Worm (Caenorhabditis elegans) whole organism, L4 larva: Measurements from ENCODE around the gene fipr-10.

Experiments used
- F26F4.8 ChIP-seq: fragments of 200-800 bp; sonication (Bioruptor generic); conservative IDR thresholded peaks from 2 replicates; pipeline ENCODE4 v1.3.6; 2022; ENCODE audit warnings: missing genetic modification characterization, missing compliant biosample characterization
- F37D6.2 ChIP-seq: sonication (generic microtip); optimal IDR thresholded peaks from 2 replicates; lab custom pipeline; 2016; ENCODE audit warnings: mild to moderate bottlenecking, missing genetic modification characterization, missing compliant biosample characterization
- T26A8.4 ChIP-seq: fragments of 200-800 bp; sonication (Bioruptor generic); IDR thresholded peaks from 2 replicates; pipeline ENCODE4 v1.3.6; 2022; ENCODE audit warnings: missing genetic modification characterization, missing compliant biosample characterization
- Y5F2A.4 ChIP-seq: fragments of 200-800 bp; sonication (Bioruptor generic); optimal IDR thresholded peaks from 2 replicates; lab custom pipeline; 2018; ENCODE audit warnings: mild to moderate bottlenecking, missing genetic modification characterization, missing compliant biosample characterization
- ama-1 ChIP-seq: fragments of 150-350 bp; optimal IDR thresholded peaks from 2 replicates; lab custom pipeline; 2014; ENCODE audit warnings: inconsistent platforms, mixed read lengths
- arid-1 ChIP-seq: fragments of 200-800 bp; sonication (Bioruptor generic); conservative IDR thresholded peaks from 2 replicates; pipeline ENCODE4 v1.3.6; 2022; ENCODE audit warnings: missing genetic modification reagents, missing genetic modification characterization, missing compliant biosample characterization
- ceh-20 ChIP-seq: fragments of 200-800 bp; sonication (Bioruptor generic); IDR thresholded peaks from 2 replicates; pipeline ENCODE4 v1.3.6; 2022; ENCODE audit warnings: missing genetic modification reagents, missing genetic modification characterization, missing compliant biosample characterization
- ceh-28 ChIP-seq: fragments of 150-350 bp; optimal IDR thresholded peaks from 2 replicates; lab custom pipeline; 2014; ENCODE audit warnings: missing biosample characterization, missing genetic modification reagents, missing genetic modification characterization
- ceh-44 ChIP-seq: fragments of 200-800 bp; sonication (Bioruptor generic); IDR thresholded peaks from 2 replicates; pipeline ENCODE4 v1.3.6; 2022; ENCODE audit warnings: missing genetic modification reagents, missing genetic modification characterization, missing compliant biosample characterization
- daf-19 ChIP-seq: fragments of 200-800 bp; sonication (Bioruptor generic); conservative IDR thresholded peaks from 2 replicates; pipeline ENCODE4 v1.3.6; 2022; ENCODE audit warnings: missing genetic modification characterization, missing compliant biosample characterization
- dmd-8 ChIP-seq: fragments of 200-800 bp; sonication (Bioruptor generic); IDR thresholded peaks from 2 replicates; pipeline ENCODE4 v1.3.6; 2022; ENCODE audit warnings: missing genetic modification characterization, missing compliant biosample characterization
- dve-1 ChIP-seq: sonication (generic microtip); optimal IDR thresholded peaks from 2 replicates; lab custom pipeline; 2017; ENCODE audit warnings: antibody characterized with exemption, mild to moderate bottlenecking, missing genetic modification characterization, missing compliant biosample characterization; ENCODE audit not compliant: insufficient read depth
- gei-8 ChIP-seq: fragments of 200-800 bp; sonication (Bioruptor generic); optimal IDR thresholded peaks from 2 replicates; lab custom pipeline; 2018; ENCODE audit warnings: mild to moderate bottlenecking, missing genetic modification characterization, missing compliant biosample characterization
- lin-13 ChIP-seq: fragments of 150-350 bp; optimal IDR thresholded peaks from 2 replicates; lab custom pipeline; 2014; ENCODE audit warnings: missing biosample characterization, missing genetic modification reagents, missing genetic modification characterization
- lin-39 ChIP-seq: fragments of 150-350 bp; optimal IDR thresholded peaks from 2 replicates; lab custom pipeline; 2014; ENCODE audit warnings: missing biosample characterization, missing genetic modification reagents, missing genetic modification characterization
- lir-3 ChIP-seq: sonication (generic microtip); optimal IDR thresholded peaks from 2 replicates; lab custom pipeline; 2016; ENCODE audit warnings: mild to moderate bottlenecking, missing genetic modification characterization, missing compliant biosample characterization
- madf-5 ChIP-seq, 2 experiments: fragments of 200-800 bp; sonication (Bioruptor generic); IDR thresholded peaks; 2 replicates each; pipeline ENCODE4 v1.3.6; 2022; ENCODE audit warnings: missing compliant biosample characterization in 2 of 2, missing genetic modification characterization in 2 of 2
- mep-1 ChIP-seq: fragments of 150-350 bp; sonication (generic microtip); optimal IDR thresholded peaks from 3 replicates; lab custom pipeline; 2014; ENCODE audit warnings: missing biosample characterization, missing genetic modification characterization
- mes-2 ChIP-seq: sonication (generic microtip); optimal IDR thresholded peaks from 2 replicates; lab custom pipeline; 2016; ENCODE audit warnings: missing genotype, mild to moderate bottlenecking, missing genetic modification characterization, missing compliant biosample characterization; ENCODE audit not compliant: poor library complexity, severe bottlenecking
- nhr-10 ChIP-seq: fragments of 150-350 bp; optimal IDR thresholded peaks from 2 replicates; lab custom pipeline; 2014; ENCODE audit warnings: missing biosample characterization, missing genetic modification characterization
- nhr-102 ChIP-seq: sonication (generic microtip); optimal IDR thresholded peaks from 2 replicates; lab custom pipeline; 2016; ENCODE audit warnings: mild to moderate bottlenecking, missing genetic modification characterization, moderate library complexity, missing compliant biosample characterization
- nhr-11 ChIP-seq: fragments of 150-350 bp; optimal IDR thresholded peaks from 2 replicates; lab custom pipeline; 2014; ENCODE audit warnings: missing biosample characterization, missing genetic modification characterization
- nhr-237 ChIP-seq: sonication (generic microtip); optimal IDR thresholded peaks from 2 replicates; lab custom pipeline; 2017; ENCODE audit warnings: missing biosample characterization, missing genetic modification characterization
- nhr-25 ChIP-seq: sonication (generic microtip); optimal IDR thresholded peaks from 2 replicates; lab custom pipeline; 2017; ENCODE audit warnings: missing genetic modification characterization, mild to moderate bottlenecking, missing compliant biosample characterization, antibody characterized with exemption, moderate library complexity, borderline replicate concordance; ENCODE audit not compliant: insufficient read depth
- nhr-41 ChIP-seq: fragments of 200-800 bp; sonication (Bioruptor generic); IDR thresholded peaks from 2 replicates; pipeline ENCODE4 v1.3.6; 2022; ENCODE audit warnings: missing genetic modification reagents, missing genetic modification characterization, missing compliant biosample characterization
- pha-4 ChIP-seq, 2 experiments: fragments of 150-350 bp in 1 of 2; fragments of 200-800 bp in 1 of 2; sonication (Bioruptor generic) in 1 of 2; IDR thresholded peaks in 1 of 2; optimal IDR thresholded peaks in 1 of 2; 2 replicates each; pipeline versions ENCODE4 v1.3.6 to Lab custom; 2014 to 2022; ENCODE audit warnings: missing genetic modification characterization in 2 of 2, missing genetic modification reagents in 2 of 2, missing biosample characterization in 1 of 2, missing compliant biosample characterization in 1 of 2
- pqm-1 ChIP-seq: sonication (generic microtip); optimal IDR thresholded peaks from 2 replicates; lab custom pipeline; 2017; ENCODE audit warnings: missing biosample characterization, missing genetic modification characterization
- set-16 ChIP-seq: fragments of 200-800 bp; sonication (Bioruptor generic); IDR thresholded peaks from 2 replicates; pipeline ENCODE4 v1.3.6; 2022; ENCODE audit warnings: missing genetic modification reagents, missing genetic modification characterization, missing compliant biosample characterization
- skn-1 ChIP-seq: fragments of 150-350 bp; optimal IDR thresholded peaks from 2 replicates; lab custom pipeline; 2014; ENCODE audit warnings: missing biosample characterization, missing genetic modification characterization
- snpc-4 ChIP-seq: fragments of 150-350 bp; optimal IDR thresholded peaks from 2 replicates; lab custom pipeline; 2014; ENCODE audit warnings: missing biosample characterization, missing genetic modification characterization
- spr-1 ChIP-seq: sonication (generic microtip); optimal IDR thresholded peaks from 2 replicates; lab custom pipeline; 2016; ENCODE audit warnings: mild to moderate bottlenecking, missing genetic modification characterization, missing compliant biosample characterization
- tra-1 ChIP-seq: fragments of 200-800 bp; sonication (Bioruptor generic); IDR thresholded peaks from 2 replicates; pipeline ENCODE4 v1.3.6; 2022; ENCODE audit warnings: missing genetic modification reagents, missing genetic modification characterization, missing compliant biosample characterization
- unc-130 ChIP-seq: sonication (generic microtip); optimal IDR thresholded peaks from 2 replicates; lab custom pipeline; 2016; ENCODE audit warnings: missing genetic modification reagents, missing genetic modification characterization, missing compliant biosample characterization
- unc-62 ChIP-seq, 3 experiments: fragments of 150-350 bp in 1 of 3; sonication (generic microtip); optimal IDR thresholded peaks in 2 of 3; peaks in 1 of 3; 1 replicate in 1 of 3; 2 replicates in 2 of 3; lab custom pipeline; 2014 to 2017; ENCODE audit warnings: missing biosample characterization in 3 of 3, missing genetic modification characterization in 3 of 3, missing genetic modification reagents in 3 of 3, missing genotype in 1 of 3
- zip-11 ChIP-seq: fragments of 200-800 bp; sonication (Bioruptor generic); IDR thresholded peaks from 2 replicates; pipeline ENCODE4 v1.3.6; 2022; ENCODE audit warnings: missing genetic modification characterization, missing compliant biosample characterization
- zip-2 ChIP-seq: fragments of 150-350 bp; optimal IDR thresholded peaks from 2 replicates; lab custom pipeline; 2014; ENCODE audit warnings: missing biosample characterization, missing genetic modification characterization

fipr-10 gene

ce11 chrV:9962394-9962793 is 48.4 kb downstream of the fipr-10 start, which contains the start of gene madf-4:
TSS of gene madf-4 (minus strand) at chrV:9962494.
- no peak for TF ChIP-seq tra-1 (GFP tag; lab: Robert Waterston, UW)
- TF ChIP-seq zip-2 = no peak
- no peak for TF ChIP-seq pha-4 (GFP tag; IDR thresholded peaks at IDR 0.05; lab: Robert Waterston, UW)
- no peak for TF ChIP-seq pha-4 (tag; optimal IDR thresholded peaks at IDR 0.05; lab: Kevin White, UChicago)
- TF ChIP-seq madf-5 (GFP tag; IDR thresholded peaks at IDR 0.05; lab: Robert Waterston, UW) = no peak
- TF ChIP-seq skn-1 (tag; lab: Kevin White, UChicago) = no peak
- TF ChIP-seq gei-8 (GFP tag; lab: Kevin White, UChicago) = no peak
- no peak for TF ChIP-seq mes-2 (tag; lab: Kevin White, UChicago)
- TF ChIP-seq dve-1 (tag; lab: Kevin White, UChicago) = no peak
- no peak for TF ChIP-seq pqm-1 (tag; lab: Kevin White, UChicago)
- no peak for TF ChIP-seq spr-1
- TF ChIP-seq unc-130 (GFP tag; lab: Kevin White, UChicago) = no peak
- no peak for TF ChIP-seq nhr-11 (tag; lab: Kevin White, UChicago)

ce11 chrV:9962916-9963315 is 49.0 kb downstream of the fipr-10 start:
- TF ChIP-seq F26F4.8 (GFP tag; lab: Robert Waterston, UW) = no peak
- TF ChIP-seq snpc-4 (tag; lab: Kevin White, UChicago) = no peak
- no peak for TF ChIP-seq spr-1
- TF ChIP-seq T26A8.4 (GFP tag; lab: Robert Waterston, UW) = no peak
- no peak for TF ChIP-seq Y5F2A.4 (GFP tag; lab: Kevin White, UChicago)
- TF ChIP-seq gei-8 (GFP tag; lab: Kevin White, UChicago) = no peak
- TF ChIP-seq nhr-102 = no peak
- TF ChIP-seq set-16 = peak; percentile 44; the same call in 1 of the 2 replicates
- no peak for TF ChIP-seq ceh-44 (GFP tag; lab: Robert Waterston, UW)
- no peak for TF ChIP-seq ceh-28 (tag; lab: Kevin White, UChicago)
- TF ChIP-seq mep-1 (tag; lab: Kevin White, UChicago) = peak; percentile 17
- TF ChIP-seq unc-62 (GFP tag; optimal IDR thresholded peaks at IDR 0.05 in 1 of 2; lab: Kevin White, UChicago) = peak in 1 of 2 experiments; percentile 71
- no peak for TF ChIP-seq unc-62 (tag; optimal IDR thresholded peaks at IDR 0.05; lab: Kevin White, UChicago)
- 0 out of 2 replicates have a peak, but pooled peaks have one; percentile 35 for TF ChIP-seq ceh-20 (GFP tag; lab: Robert Waterston, UW)
- TF ChIP-seq dmd-8 (GFP tag; lab: Robert Waterston, UW) = no peak
- TF ChIP-seq mes-2 (tag; lab: Kevin White, UChicago) = peak; percentile 6
- no peak for TF ChIP-seq nhr-10 (tag; lab: Kevin White, UChicago)
- no peak for TF ChIP-seq daf-19 (GFP tag; lab: Robert Waterston, UW)
- TF ChIP-seq F37D6.2 (tag; lab: Kevin White, UChicago) = no peak
- TF ChIP-seq lin-13 (GFP tag; lab: Kevin White, UChicago) = no peak
- no peak for TF ChIP-seq lin-39 (tag; lab: Kevin White, UChicago)
- TF ChIP-seq arid-1 (GFP tag; lab: Robert Waterston, UW) = no peak
- peak; percentile 28 for TF ChIP-seq nhr-25 (tag; lab: Kevin White, UChicago)
- TF ChIP-seq nhr-41 (GFP tag; lab: Robert Waterston, UW) = no peak
- no peak for TF ChIP-seq ama-1 (lab: Kevin White, UChicago)
- no peak for TF ChIP-seq nhr-237 (tag; lab: Kevin White, UChicago)
- no peak for TF ChIP-seq zip-11 (GFP tag; lab: Robert Waterston, UW)
- no peak for TF ChIP-seq lir-3 (tag; lab: Kevin White, UChicago)
